Fruit fly (Drosophila melanogaster): ENCODE results near the gene Spn.

Gene Spn

DNA sequence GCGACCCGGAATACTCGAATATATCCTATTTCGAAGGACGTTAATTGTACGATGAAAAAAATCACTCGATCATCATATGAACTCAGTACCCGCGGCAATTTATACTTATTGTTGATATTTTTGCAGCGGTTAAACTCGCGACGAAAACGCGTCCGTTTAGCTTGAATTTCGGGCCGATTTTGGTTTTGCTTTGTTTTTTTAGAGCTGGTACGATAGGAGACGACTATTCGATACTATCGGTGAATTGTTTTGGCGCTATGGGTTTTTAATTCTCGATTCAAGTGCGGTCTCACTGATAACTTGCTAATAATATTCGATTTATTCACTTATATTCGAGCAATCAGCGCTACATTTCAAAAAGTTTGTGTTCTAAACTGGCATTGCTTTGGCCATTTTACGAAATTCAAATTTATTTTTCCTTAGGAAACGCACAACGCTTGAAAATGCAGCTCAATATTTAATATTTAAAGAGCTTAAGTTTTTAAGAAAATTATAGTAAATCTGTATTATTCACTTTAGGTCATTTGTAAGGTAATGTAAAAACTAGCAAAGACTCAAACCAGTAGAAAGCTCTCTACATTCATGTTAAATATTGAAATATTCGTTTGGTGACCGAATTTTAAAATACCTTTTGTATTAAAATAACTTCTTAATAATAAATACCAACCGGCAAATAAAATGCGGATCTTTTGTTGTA, at the start of gene Spn (continued):
- TF ChIP-seq H15 (GFP tag; IDR thresholded peaks at IDR 0.05) (no peak), hkb (optimal IDR thresholded peaks at IDR 0.05) (no peak), hkb (GFP tag; IDR thresholded peaks at IDR 0.05) (peak; percentile 47; the same call in 1 of the 2 replicates), unc-4 (GFP tag; IDR thresholded peaks at IDR 0.05; ENCODE audit: partially characterized antibody) (peak; percentile 95), Ada2b (GFP tag; IDR thresholded peaks at IDR 0.05) (no peak)

DNA sequence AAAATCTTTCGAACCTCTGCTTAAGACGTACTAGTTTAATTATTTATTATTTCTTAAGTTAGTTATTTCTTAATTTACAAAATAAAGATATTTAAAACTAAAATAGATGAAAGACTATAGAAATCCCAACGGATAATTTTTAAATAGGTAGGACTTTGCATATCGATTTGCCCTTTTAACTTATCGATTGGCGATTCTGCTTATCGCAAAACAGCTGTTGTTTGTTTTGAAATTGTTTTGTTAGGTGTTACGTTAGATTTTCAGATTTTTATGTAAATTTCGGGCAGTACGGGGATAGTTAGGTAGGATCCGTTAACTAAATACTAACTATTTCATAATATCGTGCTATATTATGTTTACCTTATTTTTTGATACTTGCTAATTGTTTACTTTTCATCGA, 46.1 kb upstream of the Spn start, which contains the start of gene CG16986:
Gene CG16986, plus strand, starts transcription at position 188 of the 400 bp plus-strand sequence.
- TF ChIP-seq trem (tag; optimal IDR thresholded peaks at IDR 0.05) = peak; percentile 10
- no peak for TF ChIP-seq CG2889 (GFP tag; IDR thresholded peaks at IDR 0.05)
- TF ChIP-seq CG13287 (GFP tag; IDR thresholded peaks at IDR 0.05; ENCODE audit: partially characterized antibody) = peak; percentile 37; the same call in 1 of the 2 replicates
- peak; percentile 48; the same call in 3 of the 4 replicates for TF ChIP-seq Dll (GFP tag; IDR thresholded peaks at IDR 0.05; ENCODE audit: partially characterized antibody)
- peak; percentile 14 for TF ChIP-seq stwl (tag; optimal IDR thresholded peaks at IDR 0.05)
- TF ChIP-seq pzg (GFP tag; optimal IDR thresholded peaks at IDR 0.05) = peak; percentile 13
- TF ChIP-seq MBD-R2 (GFP tag; IDR thresholded peaks at IDR 0.05) = peak; percentile 45; the same call in 1 of the 2 replicates
- TF ChIP-seq Dp (GFP tag; optimal IDR thresholded peaks at IDR 0.05) = peak; percentile 11
- no peak for TF ChIP-seq ERR (GFP tag; optimal IDR thresholded peaks at IDR 0.05)
- TF ChIP-seq CG2116 (GFP tag; optimal IDR thresholded peaks at IDR 0.05) = peak; percentile 33
- 0 out of 2 replicates have a peak, but pooled peaks have one; percentile 49 for TF ChIP-seq bbx (GFP tag; IDR thresholded peaks at IDR 0.05; ENCODE audit: partially characterized antibody)
- no peak for TF ChIP-seq CG1832 (GFP tag; optimal IDR thresholded peaks at IDR 0.05)
- peak; percentile 15 for TF ChIP-seq BEAF-32 (GFP tag; optimal IDR thresholded peaks at IDR 0.05)
- peak; percentile 61 for TF ChIP-seq Ets65A (GFP tag)
- peak; percentile 38 for TF ChIP-seq Myb (GFP tag; optimal IDR thresholded peaks at IDR 0.05)
- no peak for TF ChIP-seq jigr1 (GFP tag; IDR thresholded peaks at IDR 0.05)
- no peak for TF ChIP-seq org-1 (GFP tag; optimal IDR thresholded peaks at IDR 0.05)
- TF ChIP-seq zfh1 (GFP tag; IDR thresholded peaks at IDR 0.05) = no peak
- peak; percentile 65 for TF ChIP-seq Dref (GFP tag; IDR thresholded peaks at IDR 0.05)
- peak; percentile 37; the same call in 1 of the 2 replicates for TF ChIP-seq unc-4 (GFP tag; IDR thresholded peaks at IDR 0.05; ENCODE audit: partially characterized antibody)
- no peak for TF ChIP-seq CG10654 (GFP tag; optimal IDR thresholded peaks at IDR 0.05)
- 0 out of 2 replicates have a peak, but pooled peaks have one; percentile 24 for TF ChIP-seq Scr (GFP tag; IDR thresholded peaks at IDR 0.05; ENCODE audit: partially characterized antibody)
- peak; percentile 54; the same call in 1 of the 3 replicates for TF ChIP-seq CG34224 (GFP tag; IDR thresholded peaks at IDR 0.05; ENCODE audit: partially characterized antibody)
- TF ChIP-seq crp (GFP tag; optimal IDR thresholded peaks at IDR 0.05) = peak in 1 of 2 experiments; percentile 82
- TF ChIP-seq nmo (GFP tag; optimal IDR thresholded peaks at IDR 0.05) = no peak
- peak; percentile 31; the same call in 1 of the 2 replicates for TF ChIP-seq E2f2 (GFP tag; IDR thresholded peaks at IDR 0.05)
- no peak for TF ChIP-seq CG17912 (GFP tag; optimal IDR thresholded peaks at IDR 0.05)

DNA sequence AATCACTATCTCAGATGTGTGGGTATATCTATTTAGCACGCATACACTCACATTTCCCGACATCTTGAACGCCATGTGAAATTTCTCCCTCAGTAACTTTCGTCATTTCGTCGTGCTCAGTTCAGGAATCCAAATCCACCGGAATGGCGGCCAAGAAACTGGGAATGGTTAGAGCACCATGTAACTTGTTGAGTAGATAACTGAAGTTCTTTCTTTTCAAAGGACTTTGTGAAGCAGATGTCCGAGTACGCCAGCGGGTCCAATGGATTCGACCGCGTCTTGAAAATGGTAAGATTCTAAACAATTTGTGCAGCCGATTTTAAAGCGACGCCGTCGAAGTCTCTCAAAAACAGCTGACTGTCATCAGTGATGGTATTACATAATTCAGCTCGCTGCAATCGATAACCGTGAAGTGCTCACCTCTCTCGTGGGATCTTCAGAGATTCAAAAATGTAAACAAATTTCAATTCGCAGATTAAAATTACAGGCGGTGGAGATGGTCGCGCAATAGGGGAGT, 45.2 kb upstream of the Spn start, which contains the start of the genes CG16985 and CG12182:
Gene CG16985, plus strand, starts transcription at position 84 of the 517 bp plus-strand sequence.
Gene CG12182, minus strand, starts transcription at position 366 of the 517 bp plus-strand sequence.
- no peak for TF ChIP-seq Hr51 (GFP tag; optimal IDR thresholded peaks at IDR 0.05)
- TF ChIP-seq Rfx (GFP tag; IDR thresholded peaks at IDR 0.05) = peak; percentile 31; the same call in 1 of the 2 replicates
- TF ChIP-seq CG7963 (GFP tag; IDR thresholded peaks at IDR 0.05; ENCODE audit: partially characterized antibody) = 0 out of 3 replicates have a peak, but pooled peaks have one; percentile 14
- TF ChIP-seq ATbp (GFP tag; optimal IDR thresholded peaks at IDR 0.05) = no peak
- no peak for TF ChIP-seq CG6854 (GFP tag; optimal IDR thresholded peaks at IDR 0.05)
- no peak for TF ChIP-seq gfzf (GFP tag; optimal IDR thresholded peaks at IDR 0.05)
- no peak for TF ChIP-seq CG17568 (GFP tag; optimal IDR thresholded peaks at IDR 0.05)
- TF ChIP-seq HLH54F (GFP tag; optimal IDR thresholded peaks at IDR 0.05) = no peak
- no peak for TF ChIP-seq Aef1 (GFP tag; IDR thresholded peaks at IDR 0.05)
- no peak for TF ChIP-seq CG33213 (GFP tag; optimal IDR thresholded peaks at IDR 0.05)
- no peak for TF ChIP-seq CG6654 (GFP tag; optimal IDR thresholded peaks at IDR 0.05)
- TF ChIP-seq CG9797 (GFP tag; optimal IDR thresholded peaks at IDR 0.05) = no peak
- TF ChIP-seq Ada2b (GFP tag; IDR thresholded peaks at IDR 0.05) = no peak
- TF ChIP-seq GATAe (GFP tag; conservative IDR thresholded peaks at IDR 0.05) = no peak
- TF ChIP-seq CG5180 (GFP tag; optimal IDR thresholded peaks at IDR 0.05) = no peak
- no peak for TF ChIP-seq Max (GFP tag; optimal IDR thresholded peaks at IDR 0.05)
- TF ChIP-seq CG8478 (optimal IDR thresholded peaks at IDR 0.05) = no peak
